Fruit fly (Drosophila melanogaster): ENCODE measurements around the gene CG12713.

- no peak for TF ChIP-seq CTCF (optimal IDR thresholded peaks at IDR 0.05)
- TF ChIP-seq CG8478 (optimal IDR thresholded peaks at IDR 0.05): no peak
These were observed 23.1 kb upstream of the CG12713 start, which contains the start of gene CG13445 for dm6 chr3L:15809185-15809584.
